Fruit fly (Drosophila melanogaster) whole organism, embryonic: Measurements from ENCODE around the gene GstD8.

Experiments
- Asciz ChIP-seq: fragments of 200-800 bp; sonication (Bioruptor generic); optimal IDR thresholded peaks from 2 replicates; lab custom pipeline; 2017; ENCODE audit warnings: missing biosample characterization, mild to moderate bottlenecking, missing genetic modification characterization, missing genetic modification reagents
- Atf-2 ChIP-seq: fragments of 200-800 bp; sonication (Bioruptor generic); optimal IDR thresholded peaks from 2 replicates; lab custom pipeline; 2016; ENCODE audit warnings: missing biosample characterization, missing genetic modification characterization
- CG10147 ChIP-seq: fragments of 200-800 bp; sonication (Bioruptor generic); optimal IDR thresholded peaks from 2 replicates; lab custom pipeline; 2019; ENCODE audit warnings: missing biosample characterization, mild to moderate bottlenecking, missing genetic modification characterization, moderate library complexity
- CG10209 ChIP-seq: fragments of 200-800 bp; sonication (Bioruptor generic); optimal IDR thresholded peaks from 3 replicates; lab custom pipeline; 2017; ENCODE audit warnings: missing biosample characterization, mild to moderate bottlenecking, missing genetic modification characterization, missing genetic modification reagents
- CG11085 ChIP-seq: fragments of 200-800 bp; sonication (Bioruptor generic); IDR thresholded peaks from 2 replicates; pipeline ENCODE4 v1.3.6; 2022; ENCODE audit warnings: missing biosample characterization, missing genetic modification characterization
- CG11504 ChIP-seq: fragments of 200-800 bp; sonication (Bioruptor generic); optimal IDR thresholded peaks from 3 replicates; lab custom pipeline; 2019; ENCODE audit warnings: missing biosample characterization, mild to moderate bottlenecking, missing genetic modification characterization, moderate library complexity
- CG11695 ChIP-seq: fragments of 200-800 bp; sonication (Bioruptor generic); IDR thresholded peaks from 3 replicates; pipeline ENCODE4 v1.3.6; 2022; ENCODE audit warnings: missing biosample characterization, missing genetic modification characterization
- CG12744 ChIP-seq: fragments of 200-800 bp; sonication (Bioruptor generic); optimal IDR thresholded peaks from 2 replicates; lab custom pipeline; 2016; ENCODE audit warnings: missing biosample characterization, missing genetic modification characterization
- CG12769 ChIP-seq: fragments of 200-800 bp; sonication (Bioruptor generic); optimal IDR thresholded peaks from 2 replicates; lab custom pipeline; 2019; ENCODE audit warnings: missing biosample characterization, mild to moderate bottlenecking, missing genetic modification characterization, moderate library complexity
- CG14441 ChIP-seq: fragments of 200-800 bp; sonication (Bioruptor generic); IDR thresholded peaks from 2 replicates; pipeline ENCODE4 v1.3.6; 2022; ENCODE audit warnings: missing biosample characterization, missing genetic modification characterization
- CG14860 ChIP-seq: fragments of 200-800 bp; sonication (Bioruptor generic); IDR thresholded peaks from 3 replicates; pipeline ENCODE4 v1.3.6; 2022; ENCODE audit warnings: missing biosample characterization, missing genetic modification characterization; ENCODE audit not compliant: partially characterized antibody
- CG15011 ChIP-seq: fragments of 200-800 bp; sonication (Bioruptor generic); optimal IDR thresholded peaks from 3 replicates; lab custom pipeline; 2018; ENCODE audit warnings: missing biosample characterization, mild to moderate bottlenecking, missing genetic modification characterization
- CG15479 ChIP-seq: fragments of 200-800 bp; sonication (Bioruptor generic); optimal IDR thresholded peaks from 3 replicates; lab custom pipeline; 2019; ENCODE audit warnings: missing biosample characterization, mild to moderate bottlenecking, missing genetic modification characterization, moderate library complexity
- CG17328 ChIP-seq: fragments of 200-800 bp; sonication (Bioruptor generic); IDR thresholded peaks from 2 replicates; pipeline ENCODE4 v1.3.6; 2022; ENCODE audit warnings: missing biosample characterization, missing genetic modification characterization
- CG17359 ChIP-seq: fragments of 200-800 bp; sonication (Bioruptor generic); optimal IDR thresholded peaks from 3 replicates; lab custom pipeline; 2018; ENCODE audit warnings: missing biosample characterization, mild to moderate bottlenecking, missing genetic modification characterization, moderate library complexity
- CG17385 ChIP-seq: fragments of 200-800 bp; sonication (Bioruptor generic); optimal IDR thresholded peaks from 3 replicates; lab custom pipeline; 2018; ENCODE audit warnings: missing biosample characterization, mild to moderate bottlenecking, missing genetic modification characterization
- CG6683 ChIP-seq: fragments of 200-800 bp; sonication (Bioruptor generic); optimal IDR thresholded peaks from 2 replicates; lab custom pipeline; 2017; ENCODE audit warnings: missing biosample characterization, mild to moderate bottlenecking, missing genetic modification characterization, missing genetic modification reagents
- CG8924 ChIP-seq: fragments of 200-800 bp; optimal IDR thresholded peaks from 3 replicates; lab custom pipeline; 2019; ENCODE audit warnings: missing biosample characterization, mild to moderate bottlenecking, missing genetic modification characterization, moderate library complexity
- Camta ChIP-seq: fragments of 200-800 bp; sonication (Bioruptor generic); optimal IDR thresholded peaks from 2 replicates; lab custom pipeline; 2016; ENCODE audit warnings: missing biosample characterization, missing genetic modification characterization
- CoRest ChIP-seq: fragments of 200-800 bp; sonication (Bioruptor generic); optimal IDR thresholded peaks from 3 replicates; lab custom pipeline; 2018; ENCODE audit warnings: missing biosample characterization, mild to moderate bottlenecking, missing genetic modification characterization, moderate library complexity
- CrebB ChIP-seq: fragments of 200-800 bp; sonication (Bioruptor generic); optimal IDR thresholded peaks from 3 replicates; lab custom pipeline; 2018; ENCODE audit warnings: missing biosample characterization, mild to moderate bottlenecking, missing genetic modification characterization
- Dip3 ChIP-seq: fragments of 200-800 bp; sonication (Bioruptor generic); optimal IDR thresholded peaks from 3 replicates; lab custom pipeline; 2016; ENCODE audit warnings: missing biosample characterization, missing genetic modification characterization
- Ets65A ChIP-seq: fragments of 200-800 bp; sonication (Bioruptor generic); peaks from one replicate; lab custom pipeline; 2016; ENCODE audit warnings: missing biosample characterization, missing genetic modification characterization
- Jarid2 ChIP-seq: fragments of 200-800 bp; sonication (Bioruptor generic); optimal IDR thresholded peaks from 3 replicates; lab custom pipeline; 2017; ENCODE audit warnings: mild to moderate bottlenecking, missing biosample characterization, missing genetic modification reagents, missing genetic modification characterization
- Opbp ChIP-seq: fragments of 200-800 bp; sonication (Bioruptor generic); IDR thresholded peaks from 3 replicates; pipeline ENCODE4 v1.3.6; 2022; ENCODE audit warnings: missing biosample characterization, missing genetic modification characterization; ENCODE audit not compliant: partially characterized antibody
- Vsx1 ChIP-seq: fragments of 200-800 bp; sonication (Bioruptor generic); optimal IDR thresholded peaks from 2 replicates; lab custom pipeline; 2017; ENCODE audit warnings: missing biosample characterization, mild to moderate bottlenecking, missing genetic modification characterization, missing genetic modification reagents
- ap ChIP-seq: fragments of 200-800 bp; sonication (Bioruptor generic); IDR thresholded peaks from 2 replicates; pipeline ENCODE4 v1.3.6; 2022; ENCODE audit warnings: missing biosample characterization, missing genetic modification characterization
- az2 ChIP-seq: fragments of 200-800 bp; sonication (Bioruptor generic); optimal IDR thresholded peaks from 3 replicates; lab custom pipeline; 2016; ENCODE audit warnings: missing biosample characterization, missing genetic modification characterization
- br ChIP-seq: fragments of >200 bp; optimal IDR thresholded peaks from 2 replicates; lab custom pipeline; 2017
- chn ChIP-seq: fragments of 200-800 bp; sonication (Bioruptor generic); optimal IDR thresholded peaks from 2 replicates; lab custom pipeline; 2016; ENCODE audit warnings: missing biosample characterization, missing genetic modification characterization
- dysf ChIP-seq: fragments of 200-800 bp; sonication (Bioruptor generic); IDR thresholded peaks from 3 replicates; pipeline ENCODE4 v1.3.6; 2022; ENCODE audit warnings: missing biosample characterization, missing genetic modification characterization
- exex ChIP-seq: fragments of 200-800 bp; sonication (Bioruptor generic); optimal IDR thresholded peaks from 4 replicates; lab custom pipeline; 2018; ENCODE audit warnings: missing biosample characterization, mild to moderate bottlenecking, missing genetic modification characterization, moderate library complexity
- ftz-f1 ChIP-seq: fragments of 200-800 bp; sonication (Bioruptor generic); optimal IDR thresholded peaks from 2 replicates; lab custom pipeline; 2016; ENCODE audit warnings: missing biosample characterization, missing genetic modification characterization
- gce ChIP-seq: fragments of 200-800 bp; sonication (Bioruptor generic); IDR thresholded peaks from 3 replicates; pipeline ENCODE4 v1.3.6; 2022; ENCODE audit warnings: missing biosample characterization, missing genetic modification characterization
- gfzf ChIP-seq: fragments of 200-800 bp; sonication (Bioruptor generic); optimal IDR thresholded peaks from 2 replicates; lab custom pipeline; 2016; ENCODE audit warnings: missing biosample characterization, mild to moderate bottlenecking, missing genetic modification characterization, moderate library complexity
- ham ChIP-seq: fragments of 200-800 bp; sonication (Bioruptor generic); IDR thresholded peaks from 2 replicates; pipeline ENCODE4 v1.3.6; 2022; ENCODE audit warnings: missing biosample characterization, missing genetic modification characterization
- hb ChIP-seq: fragments of 200-800 bp; sonication (Bioruptor generic); IDR thresholded peaks from 3 replicates; pipeline ENCODE4 v1.3.6; 2022; ENCODE audit warnings: missing biosample characterization, missing genetic modification characterization; ENCODE audit not compliant: partially characterized antibody
- hth ChIP-seq: fragments of >200 bp; optimal IDR thresholded peaks from 2 replicates; lab custom pipeline; 2017; ENCODE audit warnings: inconsistent platforms
- jing ChIP-seq: fragments of 200-800 bp; sonication (Bioruptor generic); optimal IDR thresholded peaks from 2 replicates; lab custom pipeline; 2018; ENCODE audit warnings: missing biosample characterization, mild to moderate bottlenecking, missing genetic modification characterization
- kah ChIP-seq: fragments of 200-800 bp; sonication (Bioruptor generic); optimal IDR thresholded peaks from 2 replicates; lab custom pipeline; 2018; ENCODE audit warnings: missing biosample characterization, mild to moderate bottlenecking, missing genetic modification characterization
- lmd ChIP-seq: fragments of 200-800 bp; sonication (Bioruptor generic); IDR thresholded peaks from 2 replicates; pipeline ENCODE4 v1.3.6; 2022; ENCODE audit warnings: missing biosample characterization, missing genetic modification characterization
- nerfin-1 ChIP-seq: fragments of 200-800 bp; sonication (Bioruptor generic); optimal IDR thresholded peaks from 3 replicates; lab custom pipeline; 2019; ENCODE audit warnings: missing biosample characterization, mild to moderate bottlenecking, missing genetic modification characterization, moderate library complexity
- nmo ChIP-seq: fragments of 200-800 bp; sonication (Bioruptor generic); optimal IDR thresholded peaks from 2 replicates; lab custom pipeline; 2018; ENCODE audit warnings: missing biosample characterization, mild to moderate bottlenecking, missing genetic modification characterization, moderate library complexity
- pita ChIP-seq: fragments of 200-800 bp; sonication (Bioruptor generic); optimal IDR thresholded peaks from 2 replicates; lab custom pipeline; 2017; ENCODE audit warnings: missing biosample characterization, mild to moderate bottlenecking, missing genetic modification characterization
- pnt ChIP-seq: fragments of 200-800 bp; sonication (Bioruptor generic); optimal IDR thresholded peaks from 3 replicates; lab custom pipeline; 2016; ENCODE audit warnings: missing biosample characterization, missing genetic modification characterization
- pum ChIP-seq: fragments of 200-800 bp; sonication (Bioruptor generic); optimal IDR thresholded peaks from 2 replicates; lab custom pipeline; 2016; ENCODE audit warnings: missing biosample characterization, missing genetic modification characterization
- repo ChIP-seq: fragments of 200-800 bp; sonication (Bioruptor generic); optimal IDR thresholded peaks from 2 replicates; lab custom pipeline; 2016; ENCODE audit warnings: missing biosample characterization, missing genetic modification characterization
- sd ChIP-seq: fragments of 200-800 bp; sonication (Bioruptor generic); optimal IDR thresholded peaks from 3 replicates; lab custom pipeline; 2018; ENCODE audit warnings: missing biosample characterization, mild to moderate bottlenecking, missing genetic modification characterization, moderate library complexity
- sens ChIP-seq: fragments of 200-800 bp; sonication (Bioruptor generic); peaks from one replicate; lab custom pipeline; 2016; ENCODE audit warnings: missing biosample characterization, missing genetic modification characterization
- sens-2 ChIP-seq: fragments of 200-800 bp; sonication (Bioruptor generic); IDR thresholded peaks from 2 replicates; pipeline ENCODE4 v1.3.6; 2022; ENCODE audit warnings: missing biosample characterization, missing genetic modification characterization
- trem ChIP-seq: fragments of 200-800 bp; optimal IDR thresholded peaks from 3 replicates; lab custom pipeline; 2019; ENCODE audit warnings: missing biosample characterization, mild to moderate bottlenecking, missing genetic modification characterization, moderate library complexity

Gene GstD8

DNA sequence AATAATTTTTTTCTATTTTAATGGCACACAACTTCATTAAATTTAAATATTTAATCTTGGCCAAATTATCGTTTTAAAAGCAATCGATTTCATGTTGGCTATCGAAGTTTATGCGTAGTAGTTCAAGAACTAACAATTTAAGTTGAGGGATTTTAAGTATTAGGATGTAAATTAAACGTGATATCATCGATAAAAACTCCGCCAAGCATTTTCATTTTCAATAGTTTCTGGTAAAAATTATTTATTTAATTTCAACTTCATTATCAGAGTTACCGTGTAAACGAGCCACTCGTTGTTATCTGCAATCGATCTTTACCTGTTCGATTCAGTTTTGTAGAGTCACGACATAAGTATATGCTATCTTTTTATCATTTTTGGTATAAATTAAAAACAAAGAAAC is 23.1 kb downstream of the GstD8 start (continued):
- TF ChIP-seq chn (GFP tag; lab: Kevin White, UChicago) (peak; percentile 95), CrebB (peak; percentile 98), Vsx1 (GFP tag; lab: Kevin White, UChicago) (peak; percentile 92), Camta (GFP tag; lab: Kevin White, UChicago) (peak; percentile 96), repo (GFP tag; lab: Kevin White, UChicago) (peak; percentile 98), CG17385 (GFP tag; lab: Kevin White, UChicago) (peak; percentile 96), CG17359 (tag; lab: Kevin White, UChicago) (peak; percentile 98), sens (GFP tag; lab: Kevin White, UChicago) (peak; percentile 99), nmo (GFP tag; lab: Kevin White, UChicago) (peak; percentile 99), CG12769 (tag; lab: Kevin White, UChicago) (peak; percentile 98), trem (tag; lab: Kevin White, UChicago) (peak; percentile 98), dysf (GFP tag; lab: Robert Waterston, UW) (peak; percentile 97), kah (GFP tag; lab: Kevin White, UChicago) (peak; percentile 97), CG8924 (tag; lab: Kevin White, UChicago) (peak; percentile 99), CoRest (tag; lab: Kevin White, UChicago) (peak; percentile 99), CG15479 (GFP tag; lab: Kevin White, UChicago) (peak; percentile 71), CG14441 (GFP tag; lab: Robert Waterston, UW) (peak; percentile 95), Jarid2 (GFP tag; lab: Kevin White, UChicago) (peak; percentile 79), CG14860 (no peak), pita (GFP tag; lab: Kevin White, UChicago) (no peak), Dip3 (peak; percentile 91), Atf-2 (peak; percentile 90), ftz-f1 (GFP tag; lab: Kevin White, UChicago) (peak; percentile 45), br (no peak), pum (GFP tag; lab: Kevin White, UChicago) (peak; percentile 90), sd (tag; lab: Kevin White, UChicago) (peak; percentile 88), jing (GFP tag; lab: Kevin White, UChicago) (peak; percentile 93), exex (tag; lab: Kevin White, UChicago) (peak; percentile 92), CG11504 (peak; percentile 97), Asciz (GFP tag; lab: Kevin White, UChicago) (peak; percentile 98), az2 (GFP tag; lab: Kevin White, UChicago) (peak; percentile 97), ap (GFP tag; lab: Robert Waterston, UW) (peak; percentile 97), CG12744 (GFP tag; lab: Kevin White, UChicago) (peak; percentile 94), hb (GFP tag; lab: Robert Waterston, UW) (no peak), gfzf (GFP tag; lab: Kevin White, UChicago) (peak; percentile 23), CG11695 (GFP tag; lab: Robert Waterston, UW) (peak; percentile 97), CG15011 (GFP tag; lab: Kevin White, UChicago) (peak; percentile 94), sens-2 (GFP tag; lab: Robert Waterston, UW) (peak; percentile 97), Ets65A (GFP tag; lab: Kevin White, UChicago) (peak; percentile 98), Opbp (no peak), CG10147 (GFP tag; lab: Kevin White, UChicago) (peak; percentile 100), CG17328 (peak; percentile 98), gce (peak; percentile 97), CG11085 (GFP tag; lab: Robert Waterston, UW) (peak; percentile 88), CG10209 (GFP tag; lab: Kevin White, UChicago) (peak; percentile 97), nerfin-1 (peak; percentile 98), hth (no peak), lmd (GFP tag; lab: Robert Waterston, UW) (peak; percentile 94), pnt (GFP tag; lab: Kevin White, UChicago) (peak; percentile 87), CG6683 (GFP tag; lab: Kevin White, UChicago) (peak; percentile 98), ham (GFP tag; lab: Robert Waterston, UW) (peak; percentile 57; the same call in 1 of the 2 replicates)
